Fruit fly (Drosophila melanogaster) whole organism, wandering third instar larva: Measurements from ENCODE around the gene CG18476.

Source experiments
- Abd-B ChIP-seq: fragments of >200 bp; optimal IDR thresholded peaks from 2 replicates; lab custom pipeline; 2017; ENCODE audit warnings: missing biosample characterization, missing genetic modification characterization
- CG9705 ChIP-seq: fragments of 200-800 bp; sonication (Bioruptor generic); optimal IDR thresholded peaks from 2 replicates; lab custom pipeline; 2018; ENCODE audit warnings: missing biosample characterization, mild to moderate bottlenecking, missing genetic modification characterization
- CrebA ChIP-seq: fragments of 200-800 bp; sonication (Bioruptor generic); optimal IDR thresholded peaks from 2 replicates; lab custom pipeline; 2016; ENCODE audit warnings: missing biosample characterization, mild to moderate bottlenecking, missing genetic modification characterization, borderline replicate concordance
- Dif ChIP-seq: fragments of 200-275, 200-300 bp; sonication (Bioruptor generic); optimal IDR thresholded peaks from 2 replicates; lab custom pipeline; 2018; ENCODE audit warnings: missing biosample characterization, missing genetic modification characterization; ENCODE audit not compliant: partially characterized antibody
- GATAd ChIP-seq: sonication (Bioruptor generic); optimal IDR thresholded peaks from 2 replicates; lab custom pipeline; 2016; ENCODE audit warnings: missing biosample characterization, missing genetic modification characterization
- HLH106 ChIP-seq: fragments of 200-800 bp; optimal IDR thresholded peaks from 3 replicates; lab custom pipeline; 2019; ENCODE audit warnings: missing biosample characterization, mild to moderate bottlenecking, missing genetic modification characterization, moderate library complexity
- Hnf4 ChIP-seq: fragments of 200-800 bp; sonication (Bioruptor generic); optimal IDR thresholded peaks from 2 replicates; lab custom pipeline; 2016; ENCODE audit warnings: missing biosample characterization, mild to moderate bottlenecking, missing genetic modification characterization
- Hr78 ChIP-seq: fragments of >200 bp; optimal IDR thresholded peaks from 2 replicates; lab custom pipeline; 2017; ENCODE audit warnings: missing biosample characterization, missing genetic modification characterization
- Hr83 ChIP-seq: fragments of 200-300 bp; sonication (Bioruptor generic); optimal IDR thresholded peaks from 2 replicates; lab custom pipeline; 2016; ENCODE audit warnings: missing biosample characterization, mild to moderate bottlenecking, missing genetic modification characterization, moderate library complexity; ENCODE audit not compliant: poor library complexity, severe bottlenecking
- Myc ChIP-seq: fragments of >200 bp; optimal IDR thresholded peaks from 2 replicates; lab custom pipeline; 2017
- OdsH ChIP-seq: fragments of 200-800 bp; sonication (Bioruptor generic); optimal IDR thresholded peaks from 2 replicates; lab custom pipeline; 2016; ENCODE audit warnings: missing biosample characterization, mild to moderate bottlenecking, missing genetic modification characterization
- Rel ChIP-seq, 2 experiments: fragments of 200-800 bp; sonication (Bioruptor generic) in 1 of 2; optimal IDR thresholded peaks; 2 replicates in 1 of 2; 3 replicates in 1 of 2; lab custom pipeline; 2016 to 2019; ENCODE audit warnings: mild to moderate bottlenecking in 2 of 2, missing biosample characterization in 2 of 2, missing genetic modification characterization in 2 of 2, moderate library complexity in 1 of 2
- Sp1 ChIP-seq: fragments of 200-800 bp; sonication (Bioruptor generic); optimal IDR thresholded peaks from 3 replicates; lab custom pipeline; 2019; ENCODE audit warnings: missing biosample characterization, mild to moderate bottlenecking, missing genetic modification characterization, moderate library complexity
- brk ChIP-seq: fragments of 200-800 bp; sonication (Bioruptor generic); optimal IDR thresholded peaks from 2 replicates; lab custom pipeline; 2016; ENCODE audit warnings: missing biosample characterization, mild to moderate bottlenecking, missing genetic modification characterization
- dl ChIP-seq, 2 experiments: fragments of 175-275, 200-275 bp in 1 of 2; fragments of 200-275 bp in 1 of 2; sonication (Bioruptor generic); optimal IDR thresholded peaks; lab custom pipeline; 2018; ENCODE audit warnings: mild to moderate bottlenecking in 2 of 2, missing biosample characterization in 2 of 2, missing genetic modification characterization in 2 of 2, moderate library complexity in 2 of 2; ENCODE audit not compliant: partially characterized antibody in 2 of 2, insufficient read depth in 1 of 2
- dmrt93B ChIP-seq: fragments of 200-800 bp; sonication (Bioruptor generic); optimal IDR thresholded peaks from 2 replicates; lab custom pipeline; 2018; ENCODE audit warnings: missing biosample characterization, mild to moderate bottlenecking, missing genetic modification characterization
- dsf ChIP-seq: sonication (Bioruptor generic); optimal IDR thresholded peaks from 2 replicates; lab custom pipeline; 2016; ENCODE audit warnings: missing biosample characterization, missing genetic modification characterization, borderline replicate concordance
- ey ChIP-seq: fragments of 200-800 bp; sonication (Bioruptor generic); optimal IDR thresholded peaks from 2 replicates; lab custom pipeline; 2016; ENCODE audit warnings: missing biosample characterization, missing genetic modification characterization
- foxo ChIP-seq, 2 experiments: fragments of 200-800 bp; sonication (Bioruptor generic); optimal IDR thresholded peaks; 2 replicates in 1 of 2; 3 replicates in 1 of 2; lab custom pipeline; 2016 to 2017; ENCODE audit warnings: missing biosample characterization in 2 of 2, missing genetic modification characterization in 2 of 2
- fru ChIP-seq: fragments of 200-800 bp; sonication (Bioruptor generic); optimal IDR thresholded peaks from 3 replicates; lab custom pipeline; 2016; ENCODE audit warnings: missing biosample characterization, mild to moderate bottlenecking, missing genetic modification characterization
- h ChIP-seq: fragments of 200-800 bp; sonication (Bioruptor generic); optimal IDR thresholded peaks from 3 replicates; lab custom pipeline; 2016; ENCODE audit warnings: missing biosample characterization, mild to moderate bottlenecking, missing genetic modification characterization
- lola ChIP-seq: fragments of >200 bp; optimal IDR thresholded peaks from 2 replicates; lab custom pipeline; 2017; ENCODE audit warnings: missing biosample characterization, missing genetic modification characterization
- pan ChIP-seq: fragments of >200 bp; optimal IDR thresholded peaks from 2 replicates; lab custom pipeline; 2017
- psq ChIP-seq: fragments of 200-800 bp; sonication (Bioruptor generic); optimal IDR thresholded peaks from 3 replicates; lab custom pipeline; 2017; ENCODE audit warnings: missing biosample characterization, mild to moderate bottlenecking, missing genetic modification characterization, moderate library complexity
- rgr ChIP-seq: fragments of 200-800 bp; sonication (Bioruptor generic); optimal IDR thresholded peaks from 3 replicates; lab custom pipeline; 2016; ENCODE audit warnings: missing biosample characterization, mild to moderate bottlenecking, missing genetic modification characterization
- sage ChIP-seq: fragments of 200-800 bp; sonication (Bioruptor generic); optimal IDR thresholded peaks from 2 replicates; lab custom pipeline; 2016; ENCODE audit warnings: missing biosample characterization, mild to moderate bottlenecking, missing genetic modification characterization
- sv ChIP-seq: fragments of 200-800 bp; sonication (Bioruptor generic); optimal IDR thresholded peaks from 3 replicates; lab custom pipeline; 2016; ENCODE audit warnings: missing biosample characterization, missing genetic modification characterization
- tai ChIP-seq: sonication (Bioruptor generic); optimal IDR thresholded peaks from 2 replicates; lab custom pipeline; 2016; ENCODE audit warnings: missing biosample characterization, missing genetic modification characterization

CG18476 gene

DNA sequence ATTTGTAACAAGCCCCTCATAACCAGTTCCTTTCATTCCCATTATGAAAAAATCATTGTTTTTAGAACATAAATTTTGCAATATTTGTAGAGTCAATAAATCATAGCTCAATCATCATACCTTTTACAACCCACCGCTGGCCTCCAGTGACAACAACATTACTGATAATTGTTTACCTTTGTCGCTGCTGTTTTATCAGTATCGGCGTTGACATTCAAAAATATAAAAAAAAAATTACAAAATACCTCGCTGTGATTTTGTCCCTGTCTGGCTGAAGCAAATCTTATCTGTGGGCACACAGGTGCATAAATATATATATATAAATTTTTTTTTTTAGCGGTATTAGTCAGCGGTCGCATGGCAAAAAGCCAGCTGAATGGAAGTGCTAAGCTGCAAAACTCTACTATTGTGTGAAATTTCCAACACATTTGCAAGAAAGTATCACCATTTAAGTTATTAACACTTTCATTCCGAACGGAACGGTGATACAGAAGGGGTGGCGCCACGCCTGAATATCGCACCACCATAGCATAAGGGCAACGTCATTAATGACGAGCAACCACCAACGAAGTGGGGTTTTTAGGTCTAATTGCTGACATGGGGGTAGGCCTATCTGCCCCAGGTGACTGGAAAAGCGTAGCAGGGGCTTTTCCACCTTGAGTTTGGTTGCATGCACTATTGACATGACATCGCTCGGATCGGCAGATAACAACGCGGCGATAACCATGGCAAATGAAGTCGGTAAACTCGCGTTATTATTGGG is 11.8 kb downstream of the CG18476 start:
- TF ChIP-seq Abd-B (GFP tag; lab: Kevin White, UChicago) = no peak
- peak; percentile 1 for TF ChIP-seq Rel (GFP tag; optimal IDR thresholded peaks at IDR 0.05; lab: Kevin White, UChicago)
- TF ChIP-seq Rel (tag; optimal IDR thresholded peaks at IDR 0.05; lab: Kevin White, UChicago) = peak; percentile 50
- TF ChIP-seq Hnf4 = peak; percentile 21
- peak; percentile 21 for TF ChIP-seq sage (GFP tag; lab: Kevin White, UChicago)
- no peak for TF ChIP-seq HLH106 (tag; lab: Kevin White, UChicago)
- no peak for TF ChIP-seq dsf (GFP tag; lab: Kevin White, UChicago)
- TF ChIP-seq, all 38 proteins: peak for 3

- TF ChIP-seq dmrt93B (GFP tag; lab: Kevin White, UChicago) (no peak), Hr78 (no peak), rgr (peak; percentile 10), foxo (GFP tag; optimal IDR thresholded peaks at IDR 0.05; lab: Kevin White, UChicago) (peak in 1 of 2 experiments; percentile 14), CG9705 (GFP tag; lab: Kevin White, UChicago) (no peak), Myc (lab: Kevin White, UChicago) (peak; percentile 89)
Observed at dm6 chr3R:11665508-11665907, 12.4 kb downstream of the CG18476 start.

- TF ChIP-seq Hr83 (GFP tag; lab: Kevin White, UChicago) (no peak), Dif (GFP tag; lab: Kevin White, UChicago) (no peak), OdsH (GFP tag; lab: Kevin White, UChicago) (peak; percentile 19), Myc (lab: Kevin White, UChicago) (no peak), sv (GFP tag; lab: Kevin White, UChicago) (no peak), Sp1 (GFP tag; lab: Kevin White, UChicago) (no peak), Hnf4 (no peak), psq (no peak), CG9705 (GFP tag; lab: Kevin White, UChicago) (no peak), lola (GFP tag; lab: Kevin White, UChicago) (no peak), foxo (GFP tag; optimal IDR thresholded peaks at IDR 0.05; lab: Kevin White, UChicago) (peak in 1 of 2 experiments; percentile 5), rgr (no peak), brk (GFP tag; lab: Kevin White, UChicago) (no peak)
Observed at dm6 chr3R:11663441-11663840, 14.5 kb downstream of the CG18476 start.

DNA sequence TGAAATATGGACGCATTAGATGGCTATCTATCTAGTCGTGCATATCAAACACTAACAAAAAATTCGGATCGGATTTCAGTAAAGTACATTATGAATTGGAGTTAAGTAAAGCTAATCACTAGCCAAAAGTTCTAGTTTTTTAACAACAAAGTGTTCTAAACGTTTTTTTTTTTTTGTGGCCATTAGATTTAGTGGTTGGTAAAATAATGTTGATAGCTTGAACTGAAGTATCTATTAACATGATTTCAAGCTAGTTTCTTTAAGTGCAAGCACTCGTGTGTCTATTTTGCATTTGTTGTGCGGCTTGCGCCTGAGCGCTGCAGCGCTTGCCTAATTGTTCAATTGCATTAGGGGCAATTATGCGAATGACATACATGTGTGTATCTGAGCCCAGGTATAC is 15.3 kb downstream of the CG18476 start:
- TF ChIP-seq CrebA (GFP tag; lab: Kevin White, UChicago) (no peak), ey (GFP tag; lab: Kevin White, UChicago) (no peak), GATAd (GFP tag; lab: Kevin White, UChicago) (no peak), HLH106 (tag; lab: Kevin White, UChicago) (no peak), dsf (GFP tag; lab: Kevin White, UChicago) (no peak), Abd-B (GFP tag; lab: Kevin White, UChicago) (no peak), Dif (GFP tag; lab: Kevin White, UChicago) (no peak), tai (no peak)
- TF ChIP-seq, all 38 proteins: peak for 0

dm6 chr3R:11661712-11662111 is 16.2 kb downstream of the CG18476 start:
- TF ChIP-seq Sp1 (GFP tag; lab: Kevin White, UChicago) = no peak
- TF ChIP-seq fru (GFP tag; lab: Kevin White, UChicago) = peak; percentile 0
- no peak for TF ChIP-seq h
- no peak for TF ChIP-seq Rel (GFP tag; optimal IDR thresholded peaks at IDR 0.05; lab: Kevin White, UChicago)
- no peak for TF ChIP-seq Rel (tag; optimal IDR thresholded peaks at IDR 0.05; lab: Kevin White, UChicago)
- TF ChIP-seq rgr = no peak
- no peak for TF ChIP-seq dl (GFP tag; optimal IDR thresholded peaks at IDR 0.05; lab: Kevin White, UChicago; ENCODE audit: insufficient read depth in 1 of 2, partially characterized antibody in 2 of 2)
- TF ChIP-seq Hnf4 = no peak
- TF ChIP-seq pan = no peak
